Worm (Caenorhabditis elegans) whole organism, L4/young adult: ENCODE data around the gene srx-95.

ENCODE experiments used
- W03F9.2 ChIP-seq: fragments of 150-350 bp; optimal IDR thresholded peaks from 2 replicates; lab custom pipeline; 2014; ENCODE audit warnings: missing biosample characterization, missing genetic modification characterization
- him-1 ChIP-seq: sonication (generic microtip); optimal IDR thresholded peaks from 2 replicates; lab custom pipeline; 2016; ENCODE audit warnings: missing genotype, missing genetic modification reagents, missing genetic modification characterization, missing compliant biosample characterization

DNA sequence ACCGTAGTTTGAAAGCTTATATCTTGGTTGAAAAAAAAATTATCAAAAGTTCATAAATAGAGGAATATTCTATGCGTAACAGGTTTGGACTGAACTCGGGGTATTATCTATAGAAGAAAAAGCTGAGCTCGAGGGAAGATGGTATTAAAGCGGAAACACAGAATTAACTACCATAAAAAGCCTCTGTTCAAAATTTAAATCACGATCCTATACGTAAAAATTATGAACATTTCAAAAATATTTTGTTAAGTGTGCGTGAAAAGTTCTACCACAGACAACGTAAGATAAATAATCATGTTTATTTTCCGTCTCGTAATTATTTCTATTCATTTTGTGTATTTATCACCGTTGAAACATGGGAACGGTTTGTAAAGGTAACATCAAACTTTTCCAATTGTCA lies 8.2 kb downstream of the srx-95 start, which contains the start of gene F41G3.5:
- TF ChIP-seq him-1 (no peak), W03F9.2 (tag; lab: Kevin White, UChicago) (no peak)
